Fruit fly (Drosophila melanogaster) whole organism, prepupa: ENCODE measurements around the gene GluProRS.
A peak's percentile ranks its signal among the peaks of the same experiment; 100 is the strongest.

Source experiments
- Blimp-1 ChIP-seq: fragments of 200-800 bp; sonication (Bioruptor generic); optimal IDR thresholded peaks from 3 replicates; lab custom pipeline; 2017; ENCODE audit warnings: missing biosample characterization, missing genetic modification characterization, mild to moderate bottlenecking, moderate library complexity, missing genetic modification reagents
- CG10631 ChIP-seq: fragments of 200-800 bp; sonication (Bioruptor generic); optimal IDR thresholded peaks from 2 replicates; lab custom pipeline; 2016; ENCODE audit warnings: missing biosample characterization, missing genetic modification characterization
- CG10669 ChIP-seq: fragments of 200-800 bp; sonication (Bioruptor generic); optimal IDR thresholded peaks from 3 replicates; lab custom pipeline; 2018; ENCODE audit warnings: missing biosample characterization, mild to moderate bottlenecking, missing genetic modification characterization, moderate library complexity
- CG11294 ChIP-seq: fragments of 200-800 bp; sonication (Bioruptor generic); IDR thresholded peaks from 2 replicates; pipeline ENCODE4 v1.3.6; 2022; ENCODE audit warnings: missing biosample characterization, missing genetic modification characterization
- CG11762 ChIP-seq: fragments of 200-800 bp; sonication (Bioruptor generic); optimal IDR thresholded peaks from 3 replicates; lab custom pipeline; 2016; ENCODE audit warnings: missing biosample characterization, missing genetic modification characterization; ENCODE audit not compliant: insufficient read depth
- CG11902 ChIP-seq: fragments of 200-800 bp; sonication (Bioruptor generic); optimal IDR thresholded peaks from 3 replicates; lab custom pipeline; 2016; ENCODE audit warnings: missing biosample characterization, missing genetic modification characterization
- CG15336 ChIP-seq: fragments of 200-800 bp; sonication (Bioruptor generic); IDR thresholded peaks from 2 replicates; pipeline ENCODE4 v1.3.6; 2022; ENCODE audit warnings: missing biosample characterization, missing genetic modification characterization
- CG1621 ChIP-seq: fragments of 200-800 bp; sonication (Bioruptor generic); optimal IDR thresholded peaks from 3 replicates; lab custom pipeline; 2018; ENCODE audit warnings: missing biosample characterization, mild to moderate bottlenecking, missing genetic modification characterization
- CG16779 ChIP-seq: fragments of 200-800 bp; sonication (Bioruptor generic); optimal IDR thresholded peaks from 3 replicates; lab custom pipeline; 2017; ENCODE audit warnings: missing biosample characterization, mild to moderate bottlenecking, missing genetic modification characterization
- CG3032 ChIP-seq: fragments of 200-800 bp; optimal IDR thresholded peaks from 2 replicates; lab custom pipeline; 2019; ENCODE audit warnings: missing biosample characterization, mild to moderate bottlenecking, missing genetic modification characterization, moderate library complexity
- CG32006 ChIP-seq: fragments of 200-800 bp; sonication (Bioruptor generic); optimal IDR thresholded peaks from 3 replicates; lab custom pipeline; 2017; ENCODE audit warnings: missing biosample characterization, mild to moderate bottlenecking, missing genetic modification characterization
- CG34406 ChIP-seq: fragments of 200-800 bp; sonication (Bioruptor generic); optimal IDR thresholded peaks from 3 replicates; lab custom pipeline; 2016; ENCODE audit warnings: missing biosample characterization, missing genetic modification characterization
- CG4318 ChIP-seq: fragments of 200-800 bp; sonication (Bioruptor generic); optimal IDR thresholded peaks from 3 replicates; lab custom pipeline; 2017; ENCODE audit warnings: missing biosample characterization, mild to moderate bottlenecking, missing genetic modification characterization
- CG6163 ChIP-seq: fragments of 200-800 bp; sonication (Bioruptor generic); IDR thresholded peaks from 3 replicates; pipeline ENCODE4 v1.3.6; 2022; ENCODE audit warnings: missing biosample characterization, missing genetic modification characterization
- CG6276 ChIP-seq: fragments of 200-800 bp; sonication (Bioruptor generic); optimal IDR thresholded peaks from 2 replicates; lab custom pipeline; 2017; ENCODE audit warnings: missing biosample characterization, mild to moderate bottlenecking, missing genetic modification characterization
- CG6808 ChIP-seq: fragments of 200-800 bp; sonication (Bioruptor generic); optimal IDR thresholded peaks from 3 replicates; lab custom pipeline; 2017; ENCODE audit warnings: missing biosample characterization, missing genetic modification characterization, mild to moderate bottlenecking, moderate library complexity, missing genetic modification reagents
- CG6854 ChIP-seq: fragments of 200-800 bp; sonication (Bioruptor generic); optimal IDR thresholded peaks from 2 replicates; lab custom pipeline; 2017; ENCODE audit warnings: missing biosample characterization, mild to moderate bottlenecking, missing genetic modification characterization
- CG7368 ChIP-seq: fragments of 200-800 bp; sonication (Bioruptor generic); optimal IDR thresholded peaks from 3 replicates; lab custom pipeline; 2016; ENCODE audit warnings: missing biosample characterization, missing genetic modification characterization
- CG8632 ChIP-seq: fragments of 200-800 bp; sonication (Bioruptor generic); optimal IDR thresholded peaks from 3 replicates; lab custom pipeline; 2016; ENCODE audit warnings: missing biosample characterization, missing genetic modification characterization
- CG9139 ChIP-seq: fragments of 200-800 bp; sonication (Bioruptor generic); optimal IDR thresholded peaks from 3 replicates; lab custom pipeline; 2017; ENCODE audit warnings: missing biosample characterization, mild to moderate bottlenecking, missing genetic modification characterization
- Eip75B ChIP-seq: fragments of 200-800 bp; sonication (Bioruptor generic); optimal IDR thresholded peaks from 3 replicates; lab custom pipeline; 2016; ENCODE audit warnings: missing biosample characterization, missing genetic modification characterization
- Eip78C ChIP-seq: fragments of 200-800 bp; sonication (Bioruptor generic); peaks from one replicate; lab custom pipeline; 2016; ENCODE audit warnings: missing biosample characterization, missing genetic modification characterization
- Eip93F ChIP-seq: fragments of 200-800 bp; sonication (Bioruptor generic); optimal IDR thresholded peaks from 2 replicates; lab custom pipeline; 2016; ENCODE audit warnings: missing biosample characterization, mild to moderate bottlenecking, missing genetic modification characterization
- Ets21C ChIP-seq: fragments of 200-800 bp; sonication (Bioruptor generic); optimal IDR thresholded peaks from 3 replicates; lab custom pipeline; 2016; ENCODE audit warnings: missing biosample characterization, missing genetic modification characterization
- Ets96B ChIP-seq: fragments of 200-800 bp; optimal IDR thresholded peaks from 2 replicates; lab custom pipeline; 2019; ENCODE audit warnings: missing biosample characterization, mild to moderate bottlenecking, missing genetic modification characterization, moderate library complexity
- Gug ChIP-seq: fragments of 200-800 bp; sonication (Bioruptor generic); IDR thresholded peaks from 2 replicates; pipeline ENCODE4 v1.3.6; 2022; ENCODE audit warnings: missing biosample characterization, missing genetic modification characterization
- Hr38 ChIP-seq: sonication (Bioruptor generic); optimal IDR thresholded peaks from 2 replicates; lab custom pipeline; 2016; ENCODE audit warnings: missing biosample characterization, missing genetic modification characterization
- Hr4 ChIP-seq: fragments of 200-800 bp; sonication (Bioruptor generic); optimal IDR thresholded peaks from 3 replicates; lab custom pipeline; 2016; ENCODE audit warnings: missing biosample characterization, missing genetic modification characterization
- Lpt ChIP-seq: fragments of 200-800 bp; sonication (Bioruptor generic); optimal IDR thresholded peaks from 3 replicates; lab custom pipeline; 2016; ENCODE audit warnings: missing biosample characterization, missing genetic modification characterization
- Met ChIP-seq: fragments of 200-800 bp; sonication (Bioruptor generic); optimal IDR thresholded peaks from 3 replicates; lab custom pipeline; 2016; ENCODE audit warnings: missing biosample characterization, missing genetic modification characterization
- Smox ChIP-seq: fragments of 200-800 bp; sonication (Bioruptor generic); optimal IDR thresholded peaks from 3 replicates; lab custom pipeline; 2016; ENCODE audit warnings: missing biosample characterization, missing genetic modification characterization
- Sox14 ChIP-seq: fragments of 200-800 bp; sonication (Bioruptor generic); optimal IDR thresholded peaks from 3 replicates; lab custom pipeline; 2016; ENCODE audit warnings: missing biosample characterization, missing genetic modification characterization
- achi ChIP-seq: fragments of 200-800 bp; sonication (Bioruptor generic); optimal IDR thresholded peaks from 3 replicates; lab custom pipeline; 2016; ENCODE audit warnings: missing biosample characterization, missing genetic modification characterization
- cyc ChIP-seq: fragments of 200-800 bp; sonication (Bioruptor generic); optimal IDR thresholded peaks from 3 replicates; lab custom pipeline; 2016; ENCODE audit warnings: missing biosample characterization, missing genetic modification characterization
- dac ChIP-seq: fragments of 200-800 bp; sonication (Bioruptor generic); optimal IDR thresholded peaks from 2 replicates; lab custom pipeline; 2017; ENCODE audit warnings: missing biosample characterization, mild to moderate bottlenecking, missing genetic modification characterization
- dsx ChIP-seq: fragments of 200-800 bp; optimal IDR thresholded peaks from 3 replicates; lab custom pipeline; 2019; ENCODE audit warnings: missing biosample characterization, mild to moderate bottlenecking, missing genetic modification characterization, moderate library complexity; ENCODE audit not compliant: poor library complexity, severe bottlenecking
- eg ChIP-seq: fragments of 200-800 bp; sonication (Bioruptor generic); IDR thresholded peaks from 3 replicates; pipeline ENCODE4 v1.3.6; 2022; ENCODE audit warnings: missing biosample characterization, missing genetic modification characterization
- fd85E ChIP-seq: fragments of 200-800 bp; sonication (Bioruptor generic); optimal IDR thresholded peaks from 3 replicates; lab custom pipeline; 2016; ENCODE audit warnings: missing biosample characterization, missing genetic modification characterization
- lz ChIP-seq: fragments of 200-800 bp; sonication (Bioruptor generic); optimal IDR thresholded peaks from 3 replicates; lab custom pipeline; 2016; ENCODE audit warnings: missing biosample characterization, missing genetic modification characterization
- net ChIP-seq: fragments of 200-800 bp; sonication (Bioruptor generic); optimal IDR thresholded peaks from 3 replicates; lab custom pipeline; 2016; ENCODE audit warnings: missing biosample characterization, missing genetic modification characterization
- pdm3 ChIP-seq: fragments of 200-800 bp; sonication (Bioruptor generic); optimal IDR thresholded peaks from 3 replicates; lab custom pipeline; 2016; ENCODE audit warnings: missing biosample characterization, missing genetic modification characterization
- salr ChIP-seq, 2 experiments: fragments of 200-800 bp; sonication (Bioruptor generic); optimal IDR thresholded peaks; 3 replicates each; lab custom pipeline; 2016 to 2018; ENCODE audit warnings: missing biosample characterization in 2 of 2, missing genetic modification characterization in 2 of 2, mild to moderate bottlenecking in 1 of 2
- ss ChIP-seq, 2 experiments: fragments of 200-800 bp; sonication (Bioruptor generic); optimal IDR thresholded peaks; 2 replicates in 1 of 2; 3 replicates in 1 of 2; lab custom pipeline; 2017 to 2018; ENCODE audit warnings: mild to moderate bottlenecking in 2 of 2, missing biosample characterization in 2 of 2, missing genetic modification characterization in 2 of 2, moderate library complexity in 1 of 2
- svp ChIP-seq: fragments of 200-800 bp; sonication (Bioruptor generic); peaks from one replicate; lab custom pipeline; 2016; ENCODE audit warnings: missing biosample characterization, missing genetic modification characterization
- topi ChIP-seq: fragments of 200-800 bp; sonication (Bioruptor generic); optimal IDR thresholded peaks from 3 replicates; lab custom pipeline; 2016; ENCODE audit warnings: missing biosample characterization, missing genetic modification characterization
- vri ChIP-seq: fragments of 200-800 bp; sonication (Bioruptor generic); optimal IDR thresholded peaks from 3 replicates; lab custom pipeline; 2016; ENCODE audit warnings: missing biosample characterization, mild to moderate bottlenecking, missing genetic modification characterization

Gene GluProRS

DNA sequence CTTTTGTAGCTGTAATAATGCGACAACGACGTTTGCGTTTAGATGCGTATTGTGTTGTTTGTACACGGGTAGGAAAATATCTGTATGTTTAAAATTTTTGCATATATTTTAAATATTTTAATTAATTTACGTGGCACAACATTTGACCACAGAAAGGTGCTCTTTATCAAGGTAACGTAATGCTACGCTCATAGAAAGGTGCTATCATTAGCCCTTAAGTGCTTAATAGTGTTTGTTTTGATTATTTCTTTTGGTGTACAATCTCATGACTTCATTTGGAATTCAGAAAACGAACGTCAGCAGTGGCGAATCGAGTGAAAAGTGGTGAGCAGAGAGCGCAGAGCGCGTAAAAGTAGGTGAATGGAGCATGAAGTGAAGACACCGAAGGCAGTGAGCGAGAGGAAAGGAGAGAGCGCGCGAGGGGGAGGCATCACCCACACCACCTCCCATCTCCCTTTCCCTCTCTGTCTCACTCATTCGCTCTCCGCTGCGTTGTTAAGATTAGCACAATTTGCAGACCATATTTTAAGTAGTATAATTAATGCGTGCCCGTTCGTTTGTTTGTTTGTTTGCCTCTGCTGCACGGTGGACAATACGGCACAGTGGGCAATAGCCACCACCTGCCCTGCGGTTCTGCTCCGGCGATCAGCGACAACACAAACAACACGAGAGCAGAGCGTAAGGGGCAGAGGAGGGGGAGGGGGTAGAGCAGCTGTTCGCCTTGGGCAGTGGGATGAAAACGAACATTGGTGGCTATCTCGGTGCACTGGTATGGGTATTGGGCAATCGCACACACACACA is 36.3 kb downstream of the GluProRS start (continued):
- TF ChIP-seq CG6854 (GFP tag; lab: Kevin White, UChicago) (no peak), Eip78C (GFP tag; lab: Kevin White, UChicago) (peak; percentile 92), CG10631 (GFP tag; lab: Kevin White, UChicago) (peak; percentile 38), svp (GFP tag; lab: Kevin White, UChicago) (peak; percentile 73), Hr38 (GFP tag; lab: Kevin White, UChicago) (no peak), achi (peak; percentile 61), Lpt (no peak), CG6163 (GFP tag; lab: Robert Waterston, UW) (peak; percentile 60; the same call in 2 of the 3 replicates), net (peak; percentile 26), Smox (GFP tag; lab: Kevin White, UChicago) (no peak)

dm6 chr3R:23920874-23921539 is 37.2 kb downstream of the GluProRS start:
- TF ChIP-seq CG10669 (peak; percentile 50), eg (GFP tag; lab: Robert Waterston, UW) (peak; percentile 74), CG34406 (GFP tag; lab: Kevin White, UChicago) (peak; percentile 45), CG6276 (GFP tag; lab: Kevin White, UChicago) (no peak), CG6163 (GFP tag; lab: Robert Waterston, UW) (peak; percentile 80), CG6854 (GFP tag; lab: Kevin White, UChicago) (no peak), vri (GFP tag; lab: Kevin White, UChicago) (peak; percentile 4), topi (peak; percentile 74), CG3032 (tag; lab: Kevin White, UChicago) (peak; percentile 26), salr (GFP tag; optimal IDR thresholded peaks at IDR 0.05; lab: Kevin White, UChicago) (peak in 1 of 2 experiments; percentile 59), Met (GFP tag; lab: Kevin White, UChicago) (peak; percentile 24), svp (GFP tag; lab: Kevin White, UChicago) (peak; percentile 79), CG11902 (GFP tag; lab: Kevin White, UChicago) (peak; percentile 12), CG9139 (GFP tag; lab: Kevin White, UChicago) (no peak), pdm3 (GFP tag; lab: Kevin White, UChicago) (peak; percentile 48), CG32006 (GFP tag; lab: Kevin White, UChicago) (no peak), Eip93F (peak; percentile 39), CG16779 (tag; lab: Kevin White, UChicago) (no peak), Sox14 (GFP tag; lab: Kevin White, UChicago) (peak; percentile 78), ss (GFP tag; optimal IDR thresholded peaks at IDR 0.05; lab: Kevin White, UChicago) (peak; percentile 13 to 55), Hr4 (GFP tag; lab: Kevin White, UChicago) (no peak), Gug (peak; percentile 23), CG1621 (tag; lab: Kevin White, UChicago) (peak; percentile 42), net (peak; percentile 11), CG7368 (GFP tag; lab: Kevin White, UChicago) (peak; percentile 49), Ets21C (GFP tag; lab: Kevin White, UChicago) (peak; percentile 2), Eip75B (GFP tag; lab: Kevin White, UChicago) (peak; percentile 6), CG4318 (GFP tag; lab: Kevin White, UChicago) (no peak), Eip78C (GFP tag; lab: Kevin White, UChicago) (peak; percentile 78), CG8632 (GFP tag; lab: Kevin White, UChicago) (peak; percentile 10), CG11762 (GFP tag; lab: Kevin White, UChicago) (no peak), lz (GFP tag; lab: Kevin White, UChicago) (peak; percentile 64), fd85E (GFP tag; lab: Kevin White, UChicago) (no peak), cyc (GFP tag; lab: Kevin White, UChicago) (peak; percentile 43), Blimp-1 (GFP tag; lab: Kevin White, UChicago) (no peak), dac (GFP tag; lab: Kevin White, UChicago) (no peak), CG15336 (GFP tag; lab: Robert Waterston, UW) (peak; percentile 26; the same call in 1 of the 2 replicates), Lpt (no peak), CG6808 (GFP tag; lab: Kevin White, UChicago) (peak; percentile 49), CG10631 (GFP tag; lab: Kevin White, UChicago) (peak; percentile 14), CG11294 (GFP tag; lab: Robert Waterston, UW) (no peak), dsx (peak; percentile 99), Ets96B (tag; lab: Kevin White, UChicago) (peak; percentile 37)
